Fruit fly (Drosophila melanogaster) whole organism, pupa: ENCODE data around the gene Phyhd1.

Experiments used
- CG10348 ChIP-seq: fragments of 200-800 bp; sonication (Bioruptor generic); IDR thresholded peaks from 2 replicates; pipeline ENCODE4 v1.3.6; 2022; ENCODE audit warnings: missing biosample characterization, missing genetic modification characterization
- CG12605 ChIP-seq: fragments of 200-800 bp; sonication (Bioruptor generic); IDR thresholded peaks from 2 replicates; pipeline ENCODE4 v1.3.6; 2022; ENCODE audit warnings: missing biosample characterization, missing genetic modification characterization
- CG13204 ChIP-seq: fragments of 200-800 bp; sonication (Bioruptor generic); optimal IDR thresholded peaks from 2 replicates; lab custom pipeline; 2018; ENCODE audit warnings: missing biosample characterization, mild to moderate bottlenecking, missing genetic modification characterization, moderate library complexity
- CG14655 ChIP-seq: fragments of 200-800 bp; sonication (Bioruptor generic); optimal IDR thresholded peaks from 3 replicates; lab custom pipeline; 2017; ENCODE audit warnings: mild to moderate bottlenecking, missing biosample characterization, missing genetic modification reagents, missing genetic modification characterization
- CG15710 ChIP-seq: fragments of 200-800 bp; sonication (Bioruptor generic); optimal IDR thresholded peaks from 2 replicates; lab custom pipeline; 2018; ENCODE audit warnings: missing biosample characterization, mild to moderate bottlenecking, missing genetic modification characterization, moderate library complexity
- CG17806 ChIP-seq: fragments of 200-800 bp; sonication (Bioruptor generic); optimal IDR thresholded peaks from 2 replicates; lab custom pipeline; 2018; ENCODE audit warnings: missing biosample characterization, mild to moderate bottlenecking, missing genetic modification characterization, moderate library complexity
- CG32121 ChIP-seq: fragments of 200-800 bp; sonication (Bioruptor generic); IDR thresholded peaks from 2 replicates; pipeline ENCODE4 v1.3.6; 2022; ENCODE audit warnings: missing biosample characterization, missing genetic modification characterization
- CG34367 ChIP-seq: fragments of 200-800 bp; sonication (Bioruptor generic); optimal IDR thresholded peaks from 2 replicates; lab custom pipeline; 2018; ENCODE audit warnings: missing biosample characterization, mild to moderate bottlenecking, missing genetic modification characterization
- CG4496 ChIP-seq: fragments of 200-800 bp; sonication (Bioruptor generic); IDR thresholded peaks from 3 replicates; pipeline ENCODE4 v1.3.6; 2022; ENCODE audit warnings: missing biosample characterization, missing genetic modification characterization
- CG8159 ChIP-seq: fragments of 200-800 bp; sonication (Bioruptor generic); optimal IDR thresholded peaks from 3 replicates; lab custom pipeline; 2018; ENCODE audit warnings: missing biosample characterization, mild to moderate bottlenecking, missing genetic modification characterization, moderate library complexity
- CG8301 ChIP-seq: fragments of 200-800 bp; sonication (Bioruptor generic); optimal IDR thresholded peaks from 2 replicates; lab custom pipeline; 2018; ENCODE audit warnings: missing biosample characterization, mild to moderate bottlenecking, missing genetic modification characterization
- CG9948 ChIP-seq: fragments of 200-800 bp; sonication (Bioruptor generic); optimal IDR thresholded peaks from 2 replicates; lab custom pipeline; 2018; ENCODE audit warnings: missing biosample characterization, mild to moderate bottlenecking, missing genetic modification characterization, moderate library complexity
- D1 ChIP-seq: fragments of 200-800 bp; sonication (Bioruptor generic); optimal IDR thresholded peaks from 2 replicates; lab custom pipeline; 2018; ENCODE audit warnings: missing biosample characterization, mild to moderate bottlenecking, missing genetic modification characterization, moderate library complexity
- EcR ChIP-seq: fragments of 200-800 bp; sonication (Bioruptor generic); optimal IDR thresholded peaks from 3 replicates; lab custom pipeline; 2019; ENCODE audit warnings: missing biosample characterization, missing genetic modification characterization, mild to moderate bottlenecking, moderate library complexity, missing genetic modification reagents
- Ets98B ChIP-seq: fragments of 200-800 bp; sonication (Bioruptor generic); IDR thresholded peaks from 2 replicates; pipeline ENCODE4 v1.3.6; 2022; ENCODE audit warnings: missing biosample characterization, missing genetic modification characterization
- Pif1A ChIP-seq: fragments of 200-800 bp; sonication (Bioruptor generic); optimal IDR thresholded peaks from 3 replicates; lab custom pipeline; 2016; ENCODE audit warnings: missing biosample characterization, missing genetic modification characterization
- Pif1B ChIP-seq: fragments of 200-800 bp; sonication (Bioruptor generic); optimal IDR thresholded peaks from 3 replicates; lab custom pipeline; 2016; ENCODE audit warnings: missing biosample characterization, missing genetic modification characterization
- Snoo ChIP-seq: fragments of 200-800 bp; sonication (Bioruptor generic); optimal IDR thresholded peaks from 3 replicates; lab custom pipeline; 2017; ENCODE audit warnings: missing biosample characterization, mild to moderate bottlenecking, missing genetic modification characterization, inconsistent platforms
- fd96Ca ChIP-seq: fragments of 200-800 bp; sonication (Bioruptor generic); IDR thresholded peaks from 3 replicates; pipeline ENCODE4 v1.3.6; 2022; ENCODE audit warnings: missing biosample characterization, missing genetic modification characterization
- gl ChIP-seq: fragments of 200-800 bp; sonication (Bioruptor generic); optimal IDR thresholded peaks from 2 replicates; lab custom pipeline; 2018; ENCODE audit warnings: missing biosample characterization, mild to moderate bottlenecking, missing genetic modification characterization
- rn ChIP-seq: fragments of 200-800 bp; sonication (Bioruptor generic); IDR thresholded peaks from 2 replicates; pipeline ENCODE4 v1.3.6; 2022; ENCODE audit warnings: missing biosample characterization, missing genetic modification characterization

Gene Phyhd1

dm6 chr3R:10688835-10689234 is 8.1 kb upstream of the Phyhd1 start:
- TF ChIP-seq CG4496 (GFP tag; lab: Robert Waterston, UW) (peak; percentile 70; the same call in 2 of the 3 replicates), Snoo (tag; lab: Kevin White, UChicago) (no peak), CG32121 (GFP tag; lab: Robert Waterston, UW) (peak; percentile 44; the same call in 1 of the 2 replicates), CG13204 (GFP tag; lab: Kevin White, UChicago) (no peak), Ets98B (0 out of 2 replicates have a peak, but pooled peaks have one; percentile 20)

- TF ChIP-seq CG10348 (GFP tag; lab: Robert Waterston, UW) (no peak), Pif1B (GFP tag; lab: Kevin White, UChicago) (no peak), Ets98B (peak; percentile 44; the same call in 1 of the 2 replicates), CG32121 (GFP tag; lab: Robert Waterston, UW) (no peak)
Observed at dm6 chr3R:10688160-10688559, 7.4 kb upstream of the Phyhd1 start.

dm6 chr3R:10687312-10687711 is 6.6 kb upstream of the Phyhd1 start:
- TF ChIP-seq rn, result no peak
- no peak for TF ChIP-seq EcR (GFP tag; lab: Kevin White, UChicago)
- no peak for TF ChIP-seq Snoo (tag; lab: Kevin White, UChicago)
- no peak for TF ChIP-seq fd96Ca
- TF ChIP-seq CG15710 (tag; lab: Kevin White, UChicago), result no peak
- no peak for TF ChIP-seq CG8159 (tag; lab: Kevin White, UChicago)
- TF ChIP-seq Pif1B (GFP tag; lab: Kevin White, UChicago), result no peak
- no peak for TF ChIP-seq CG17806 (tag; lab: Kevin White, UChicago)
- TF ChIP-seq, all 21 proteins: peak for 0

DNA sequence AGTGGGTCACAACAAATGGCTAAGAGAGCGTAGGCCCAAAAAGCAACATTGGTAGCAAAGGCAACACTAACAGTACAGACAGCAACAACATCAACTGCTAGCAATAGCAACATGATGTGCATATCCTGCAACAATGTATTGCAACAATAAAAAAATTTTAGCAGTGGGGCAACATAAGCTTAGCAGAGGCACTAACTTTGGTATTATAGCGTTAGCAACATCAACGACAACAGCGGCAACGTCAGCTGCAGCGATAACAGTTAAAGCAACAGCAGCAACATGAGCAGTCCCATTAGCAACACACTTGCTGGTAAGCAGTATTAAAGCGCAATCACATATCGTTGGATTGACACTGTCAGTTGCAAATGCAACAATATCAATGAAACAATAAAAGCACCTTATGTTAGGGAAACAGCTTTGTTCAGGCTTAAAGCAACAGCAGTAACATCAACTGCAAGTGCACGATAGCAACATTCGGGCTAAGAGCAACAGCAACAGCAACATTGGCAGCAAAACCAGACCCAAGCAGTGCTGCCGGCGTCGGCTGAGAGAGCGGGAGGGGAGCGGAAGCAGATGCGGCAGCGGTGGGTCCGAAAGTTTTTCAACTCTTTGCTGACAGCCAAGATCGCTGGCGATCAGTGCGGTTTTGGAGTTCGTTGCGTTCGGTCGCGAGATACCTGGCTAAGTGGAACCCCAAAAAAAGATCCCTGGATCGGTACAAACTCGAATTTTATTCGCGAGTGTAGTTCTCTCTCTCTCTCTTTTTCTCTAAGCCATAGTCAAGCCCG is 5.8 kb upstream of the Phyhd1 start, which contains the start of gene Skel:
Skel (plus strand) TSS at position 637 of the 788 bp plus-strand sequence.
- no peak for TF ChIP-seq CG10348 (GFP tag; lab: Robert Waterston, UW)
- TF ChIP-seq Ets98B, result peak; percentile 39; the same call in 1 of the 2 replicates
- no peak for TF ChIP-seq CG14655 (GFP tag; lab: Kevin White, UChicago)
- TF ChIP-seq CG34367 (tag; lab: Kevin White, UChicago), result no peak
- peak; percentile 14 for TF ChIP-seq CG13204 (GFP tag; lab: Kevin White, UChicago)

DNA sequence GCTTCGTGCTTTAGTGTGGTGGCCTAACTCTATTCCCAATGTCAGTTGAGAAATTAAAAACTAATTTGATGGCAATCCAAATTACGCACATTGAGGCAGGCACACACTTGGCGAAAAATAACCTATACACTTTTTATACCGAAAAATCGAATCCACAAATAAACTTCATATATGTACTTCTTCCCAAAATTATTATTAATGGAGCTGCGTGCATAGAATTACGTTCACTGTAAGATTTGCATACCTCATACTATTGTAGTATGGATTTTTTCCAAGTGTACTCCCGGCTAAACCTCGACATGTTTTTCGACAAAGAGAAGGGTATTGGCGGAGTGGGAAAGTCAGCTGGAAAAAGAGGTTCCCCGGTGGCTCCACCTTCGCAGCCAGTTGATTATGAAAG is 3.6 kb upstream of the Phyhd1 start:
- TF ChIP-seq fd96Ca (0 out of 3 replicates have a peak, but pooled peaks have one; percentile 30), CG17806 (tag; lab: Kevin White, UChicago) (peak; percentile 2), Pif1A (GFP tag; lab: Kevin White, UChicago) (no peak), CG4496 (GFP tag; lab: Robert Waterston, UW) (peak; percentile 67), rn (peak; percentile 35; the same call in 1 of the 2 replicates), Ets98B (peak; percentile 64), gl (tag; lab: Kevin White, UChicago) (no peak), CG14655 (GFP tag; lab: Kevin White, UChicago) (peak; percentile 52), CG9948 (tag; lab: Kevin White, UChicago) (no peak), CG32121 (GFP tag; lab: Robert Waterston, UW) (peak; percentile 71), CG8301 (tag; lab: Kevin White, UChicago) (peak; percentile 30)
- TF ChIP-seq, all 21 proteins: peak for 8

dm6 chr3R:10683226-10683625 is 2.5 kb upstream of the Phyhd1 start:
- TF ChIP-seq D1 (tag; lab: Kevin White, UChicago) (no peak), CG13204 (GFP tag; lab: Kevin White, UChicago) (no peak)

DNA sequence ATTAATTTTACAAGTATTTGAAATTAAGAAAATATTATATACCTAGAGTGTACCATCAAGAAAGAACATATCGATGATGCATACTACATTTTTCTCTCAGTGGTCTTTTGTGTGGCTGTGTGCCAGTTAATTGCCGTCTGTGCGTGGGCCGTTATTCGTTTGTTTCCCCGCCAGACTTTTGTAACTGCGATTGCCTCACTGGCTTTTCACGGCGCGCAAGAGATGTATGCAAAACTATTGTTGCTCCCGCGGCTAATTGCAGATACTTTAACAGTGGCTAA is 897 bp upstream of the Phyhd1 start:
- TF ChIP-seq fd96Ca (peak; percentile 64), CG15710 (tag; lab: Kevin White, UChicago) (no peak), CG34367 (tag; lab: Kevin White, UChicago) (no peak), CG32121 (GFP tag; lab: Robert Waterston, UW) (peak; percentile 76), CG4496 (GFP tag; lab: Robert Waterston, UW) (peak; percentile 63), CG12605 (GFP tag; lab: Robert Waterston, UW) (0 out of 2 replicates have a peak, but pooled peaks have one; percentile 24), CG14655 (GFP tag; lab: Kevin White, UChicago) (no peak), Ets98B (peak; percentile 76), rn (0 out of 2 replicates have a peak, but pooled peaks have one; percentile 33)
- TF ChIP-seq, all 21 proteins: peak for 6
